Worm (Caenorhabditis elegans) whole organism, early embryonic: ENCODE data around the gene B0285.6.

Experiments
- B0310.2 ChIP-seq: sonication (generic microtip); optimal IDR thresholded peaks from 2 replicates; lab custom pipeline; 2016; ENCODE audit warnings: mild to moderate bottlenecking, missing genetic modification characterization, missing compliant biosample characterization
- ama-1 ChIP-seq: fragments of 150-350 bp; optimal IDR thresholded peaks from 2 replicates; lab custom pipeline; 2014
- ets-7 ChIP-seq: sonication (generic microtip); optimal IDR thresholded peaks from 2 replicates; lab custom pipeline; 2016; ENCODE audit warnings: missing genotype, missing genetic modification characterization, missing compliant biosample characterization
- flt-1 ChIP-seq: fragments of 200-800 bp; sonication (Bioruptor generic); IDR thresholded peaks from 2 replicates; pipeline ENCODE4 v1.3.6; 2022; ENCODE audit warnings: missing genetic modification characterization, missing compliant biosample characterization
- tra-4 ChIP-seq: sonication (generic microtip); optimal IDR thresholded peaks from 2 replicates; lab custom pipeline; 2017; ENCODE audit warnings: missing genetic modification characterization, missing compliant biosample characterization

- no peak for TF ChIP-seq B0310.2
- no peak for TF ChIP-seq tra-4 (tag; lab: Kevin White, UChicago)
- no peak for TF ChIP-seq flt-1 (GFP tag; lab: Robert Waterston, UW)
- no peak for TF ChIP-seq ets-7 (tag; lab: Kevin White, UChicago)
- TF ChIP-seq ama-1, result no peak
Observed at ce11 chrIII:4345034-4345433, 4.9 kb upstream of the B0285.6 start, which contains the start of gene hse-5.
